Worm (Caenorhabditis elegans) whole organism, L4 larva: ENCODE data around the gene math-21.

ENCODE experiments used
- lin-15B ChIP-seq: fragments of 150-350 bp; sonication (generic microtip); optimal IDR thresholded peaks from 3 replicates; lab custom pipeline; 2014; ENCODE audit warnings: missing biosample characterization, missing genetic modification characterization
- nhr-102 ChIP-seq: sonication (generic microtip); optimal IDR thresholded peaks from 2 replicates; lab custom pipeline; 2016; ENCODE audit warnings: mild to moderate bottlenecking, missing genetic modification characterization, moderate library complexity, missing compliant biosample characterization

ce11 chrII:2030367-2030766 is 36.5 kb downstream of the math-21 start, which contains the start of gene bath-3:
- TF ChIP-seq nhr-102 (tag; lab: Kevin White, UChicago) (no peak), lin-15B (tag; lab: Kevin White, UChicago) (no peak)
